Fruit fly (Drosophila melanogaster): Measurements from ENCODE around the gene Nbr.

The Nbr gene

DNA sequence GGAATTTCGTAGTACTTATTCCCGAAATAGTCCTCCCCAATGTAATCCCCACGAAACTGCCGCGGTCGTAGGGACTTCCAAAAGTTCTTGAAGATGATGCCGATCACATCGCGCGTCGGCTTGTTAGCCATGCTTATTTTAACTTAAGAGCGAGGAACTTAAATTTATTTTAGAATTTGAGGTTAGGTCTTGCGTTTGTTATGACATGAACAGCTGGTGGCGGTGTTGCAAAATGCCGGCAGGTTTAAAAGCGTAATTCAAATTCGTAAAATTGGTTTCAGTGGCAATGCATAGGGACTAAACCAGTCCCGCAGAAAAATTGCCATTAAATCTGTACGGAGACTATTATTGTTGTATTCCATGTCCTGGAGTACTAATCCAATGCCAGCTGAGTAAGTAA is 3.5 kb upstream of the Nbr start (continued):
- TF ChIP-seq ase (GFP tag; IDR thresholded peaks at IDR 0.05) (no peak), CG12299 (tag; optimal IDR thresholded peaks at IDR 0.05) (no peak), CG10431 (GFP tag; optimal IDR thresholded peaks at IDR 0.05) (no peak), Opbp (GFP tag; IDR thresholded peaks at IDR 0.05; ENCODE audit: partially characterized antibody) (peak; percentile 40; the same call in 1 of the 3 replicates), hbn (GFP tag; IDR thresholded peaks at IDR 0.05; ENCODE audit: partially characterized antibody) (no peak), slbo (GFP tag; IDR thresholded peaks at IDR 0.05) (no peak), ssp (GFP tag; IDR thresholded peaks at IDR 0.05) (no peak), wek (GFP tag; optimal IDR thresholded peaks at IDR 0.05) (no peak), CG4328 (GFP tag; optimal IDR thresholded peaks at IDR 0.05) (no peak), gfzf (GFP tag; optimal IDR thresholded peaks at IDR 0.05) (peak; percentile 18), Six4 (GFP tag; optimal IDR thresholded peaks at IDR 0.05) (no peak), dmrt99B (tag; optimal IDR thresholded peaks at IDR 0.05) (no peak), Optix (GFP tag; IDR thresholded peaks at IDR 0.05) (no peak), Spps (tag; optimal IDR thresholded peaks at IDR 0.05) (no peak), CG2202 (tag; optimal IDR thresholded peaks at IDR 0.05) (no peak), zfh2 (GFP tag; optimal IDR thresholded peaks at IDR 0.05) (peak; percentile 31), CG18476 (GFP tag; optimal IDR thresholded peaks at IDR 0.05) (no peak), Dp (GFP tag; optimal IDR thresholded peaks at IDR 0.05) (peak; percentile 86), Bteb2 (GFP tag; optimal IDR thresholded peaks at IDR 0.05) (no peak), CG12744 (GFP tag; optimal IDR thresholded peaks at IDR 0.05) (no peak), zen (tag; optimal IDR thresholded peaks at IDR 0.05) (no peak), lab (GFP tag; optimal IDR thresholded peaks at IDR 0.05) (no peak), Dbx (GFP tag; IDR thresholded peaks at IDR 0.05) (no peak), pfk (GFP tag; optimal IDR thresholded peaks at IDR 0.05) (no peak), Mrtf (GFP tag; IDR thresholded peaks at IDR 0.05) (no peak), CG31388 (GFP tag; optimal IDR thresholded peaks at IDR 0.05) (no peak), CG2129 (GFP tag; IDR thresholded peaks at IDR 0.05; ENCODE audit: partially characterized antibody) (no peak), Gsc (GFP tag; IDR thresholded peaks at IDR 0.05) (no peak), Neu2 (GFP tag; optimal IDR thresholded peaks at IDR 0.05; ENCODE audit: borderline replicate concordance) (no peak), CG33213 (GFP tag; optimal IDR thresholded peaks at IDR 0.05) (peak; percentile 7), Chrac-16 (GFP tag; optimal IDR thresholded peaks at IDR 0.05) (no peak), CG43689 (GFP tag; IDR thresholded peaks at IDR 0.05) (no peak), sob (GFP tag; IDR thresholded peaks at IDR 0.05) (no peak), Doc2 (GFP tag; IDR thresholded peaks at IDR 0.05) (no peak), exex (tag; optimal IDR thresholded peaks at IDR 0.05) (no peak), CG14965 (GFP tag; optimal IDR thresholded peaks at IDR 0.05; ENCODE audit: borderline replicate concordance) (no peak), CG14050 (GFP tag; IDR thresholded peaks at IDR 0.05) (no peak), sim (GFP tag; IDR thresholded peaks at IDR 0.05) (no peak), zen2 (GFP tag; IDR thresholded peaks at IDR 0.05; ENCODE audit: partially characterized antibody) (no peak), en (GFP tag; optimal IDR thresholded peaks at IDR 0.05) (no peak), ind (GFP tag; optimal IDR thresholded peaks at IDR 0.05) (no peak), Stat92E (GFP tag; optimal IDR thresholded peaks at IDR 0.05) (no peak), onecut (GFP tag; IDR thresholded peaks at IDR 0.05) (no peak), CG1024 (GFP tag; IDR thresholded peaks at IDR 0.05) (no peak), CG30403 (GFP tag; optimal IDR thresholded peaks at IDR 0.05) (no peak), CG17612 (GFP tag; IDR thresholded peaks at IDR 0.05) (no peak), CG12391 (tag; optimal IDR thresholded peaks at IDR 0.05) (peak; percentile 0), ttk (GFP tag; IDR thresholded peaks at IDR 0.05) (no peak), CG11695 (GFP tag; IDR thresholded peaks at IDR 0.05) (no peak), Ets65A (GFP tag) (peak; percentile 46), MTF-1 (GFP tag; optimal IDR thresholded peaks at IDR 0.05; ENCODE audit: borderline replicate concordance) (no peak), HHEX (GFP tag; optimal IDR thresholded peaks at IDR 0.05) (no peak)
